Worm (Caenorhabditis elegans) whole organism, L3 larva: ENCODE results near the gene bgnt-1.5.

ENCODE experiments used
- R02D3.7 ChIP-seq: fragments of 150-350 bp; optimal IDR thresholded peaks from 2 replicates; lab custom pipeline; 2014; ENCODE audit warnings: missing biosample characterization, missing genetic modification characterization
- ZK546.5 ChIP-seq: sonication (generic microtip); optimal IDR thresholded peaks from 2 replicates; lab custom pipeline; 2017; ENCODE audit warnings: missing biosample characterization, missing genetic modification characterization
- aly-2 ChIP-seq: fragments of 150-350 bp; optimal IDR thresholded peaks from 2 replicates; lab custom pipeline; 2014; ENCODE audit warnings: missing biosample characterization, missing genetic modification characterization
- ceh-16 ChIP-seq: sonication (generic microtip); optimal IDR thresholded peaks from 2 replicates; lab custom pipeline; 2017; ENCODE audit warnings: missing biosample characterization, missing genetic modification characterization
- ceh-28 ChIP-seq: fragments of 150-350 bp; optimal IDR thresholded peaks from 2 replicates; lab custom pipeline; 2014; ENCODE audit warnings: missing biosample characterization, missing genetic modification reagents, missing genetic modification characterization
- ceh-82 ChIP-seq: fragments of 150-350 bp; optimal IDR thresholded peaks from 2 replicates; lab custom pipeline; 2014; ENCODE audit warnings: missing biosample characterization, missing genetic modification characterization
- daf-12 ChIP-seq: fragments of 150-350 bp; optimal IDR thresholded peaks from 2 replicates; lab custom pipeline; 2014; ENCODE audit warnings: missing biosample characterization, missing genetic modification reagents, missing genetic modification characterization
- egl-27 ChIP-seq: sonication (generic microtip); optimal IDR thresholded peaks from 4 replicates; lab custom pipeline; 2017; ENCODE audit warnings: missing biosample characterization, missing genetic modification reagents, missing genetic modification characterization
- egl-5 ChIP-seq: fragments of 150-350 bp; optimal IDR thresholded peaks from 2 replicates; lab custom pipeline; 2017; ENCODE audit warnings: missing biosample characterization, missing genetic modification reagents, missing genetic modification characterization, inconsistent platforms
- elt-1 ChIP-seq: fragments of 150-350 bp; optimal IDR thresholded peaks from 2 replicates; lab custom pipeline; 2014; ENCODE audit warnings: missing biosample characterization, missing genetic modification characterization
- elt-2 ChIP-seq: sonication (generic microtip); optimal IDR thresholded peaks from 2 replicates; lab custom pipeline; 2016; ENCODE audit warnings: missing genetic modification reagents, mild to moderate bottlenecking, missing genetic modification characterization, missing compliant biosample characterization
- elt-3 ChIP-seq, 3 experiments: fragments of 150-350 bp in 1 of 3; sonication (generic microtip) in 2 of 3; optimal IDR thresholded peaks; 2 replicates in 2 of 3; 4 replicates in 1 of 3; lab custom pipeline; 2014 to 2017; ENCODE audit warnings: missing biosample characterization in 3 of 3, missing genetic modification characterization in 3 of 3
- eor-1 ChIP-seq, 2 experiments: fragments of 150-350 bp; optimal IDR thresholded peaks; 2 replicates each; lab custom pipeline; 2014 to 2018; ENCODE audit warnings: missing biosample characterization in 2 of 2, missing genetic modification characterization in 2 of 2
- fkh-10 ChIP-seq: sonication (generic microtip); optimal IDR thresholded peaks from 2 replicates; lab custom pipeline; 2017; ENCODE audit warnings: missing biosample characterization, missing genetic modification reagents, missing genetic modification characterization
- fkh-2 ChIP-seq: fragments of 150-350 bp; optimal IDR thresholded peaks from 2 replicates; lab custom pipeline; 2014; ENCODE audit warnings: missing biosample characterization, missing genetic modification reagents, missing genetic modification characterization
- fos-1 ChIP-seq: fragments of 150-350 bp; optimal IDR thresholded peaks from 2 replicates; lab custom pipeline; 2014; ENCODE audit warnings: missing biosample characterization, missing genetic modification characterization
- hmg-11 ChIP-seq: sonication (generic microtip); optimal IDR thresholded peaks from 2 replicates; lab custom pipeline; 2016; ENCODE audit warnings: missing genetic modification characterization, missing compliant biosample characterization
- jun-1 ChIP-seq: fragments of 150-350 bp; optimal IDR thresholded peaks from 2 replicates; lab custom pipeline; 2014; ENCODE audit warnings: missing biosample characterization, missing genetic modification reagents, missing genetic modification characterization
- lin-15B ChIP-seq: fragments of 150-350 bp; optimal IDR thresholded peaks from 2 replicates; lab custom pipeline; 2014; ENCODE audit warnings: missing biosample characterization, missing genetic modification characterization
- lin-39 ChIP-seq: fragments of 150-350 bp; optimal IDR thresholded peaks from 2 replicates; lab custom pipeline; 2018; ENCODE audit warnings: missing biosample characterization, missing genetic modification reagents, missing genetic modification characterization
- lsy-12 ChIP-seq: sonication (generic microtip); optimal IDR thresholded peaks from 2 replicates; lab custom pipeline; 2016; ENCODE audit warnings: mild to moderate bottlenecking, missing genetic modification characterization, missing compliant biosample characterization
- mdl-1 ChIP-seq: fragments of 150-350 bp; optimal IDR thresholded peaks from 2 replicates; lab custom pipeline; 2014; ENCODE audit warnings: missing biosample characterization, missing genetic modification characterization
- mml-1 ChIP-seq: fragments of 150-350 bp; sonication (generic microtip); optimal IDR thresholded peaks from 3 replicates; lab custom pipeline; 2014; ENCODE audit warnings: missing biosample characterization, missing genetic modification characterization
- nfya-1 ChIP-seq: sonication (generic microtip); optimal IDR thresholded peaks from 2 replicates; lab custom pipeline; 2017; ENCODE audit warnings: missing genetic modification characterization, mild to moderate bottlenecking, missing compliant biosample characterization, antibody characterized with exemption, moderate library complexity; ENCODE audit not compliant: insufficient read depth
- nhr-11 ChIP-seq: fragments of 150-350 bp; optimal IDR thresholded peaks from 2 replicates; lab custom pipeline; 2014; ENCODE audit warnings: missing biosample characterization, missing genetic modification characterization
- nhr-12 ChIP-seq: fragments of 150-350 bp; optimal IDR thresholded peaks from 2 replicates; lab custom pipeline; 2014; ENCODE audit warnings: missing biosample characterization, missing genetic modification characterization
- nhr-23 ChIP-seq: fragments of 150-350 bp; optimal IDR thresholded peaks from 2 replicates; lab custom pipeline; 2014; ENCODE audit warnings: missing biosample characterization, missing genetic modification reagents, missing genetic modification characterization
- nhr-237 ChIP-seq: fragments of 150-350 bp; optimal IDR thresholded peaks from 2 replicates; lab custom pipeline; 2014; ENCODE audit warnings: missing biosample characterization, missing genetic modification characterization
- nhr-25 ChIP-seq: sonication (generic microtip); optimal IDR thresholded peaks from 2 replicates; lab custom pipeline; 2017; ENCODE audit warnings: missing biosample characterization, missing genetic modification characterization
- nhr-28 ChIP-seq: fragments of 150-350 bp; optimal IDR thresholded peaks from 2 replicates; lab custom pipeline; 2014; ENCODE audit warnings: missing biosample characterization, missing genetic modification characterization
- nhr-43 ChIP-seq: sonication (generic microtip); optimal IDR thresholded peaks from 2 replicates; lab custom pipeline; 2016; ENCODE audit warnings: mild to moderate bottlenecking, missing genetic modification characterization, missing compliant biosample characterization; ENCODE audit not compliant: poor library complexity, severe bottlenecking
- nhr-67 ChIP-seq: fragments of 150-350 bp; optimal IDR thresholded peaks from 2 replicates; lab custom pipeline; 2014; ENCODE audit warnings: missing biosample characterization, missing genetic modification characterization
- nhr-76 ChIP-seq: fragments of 150-350 bp; sonication (generic microtip); optimal IDR thresholded peaks from 5 replicates; lab custom pipeline; 2014; ENCODE audit warnings: missing biosample characterization, missing genetic modification characterization
- nhr-77 ChIP-seq: fragments of 150-350 bp; optimal IDR thresholded peaks from 2 replicates; lab custom pipeline; 2014; ENCODE audit warnings: missing biosample characterization, missing genetic modification characterization
- pha-4 ChIP-seq: fragments of 150-350 bp; optimal IDR thresholded peaks from 2 replicates; lab custom pipeline; 2014; ENCODE audit warnings: missing biosample characterization, missing genetic modification reagents, missing genetic modification characterization
- pqm-1 ChIP-seq: fragments of 150-350 bp; optimal IDR thresholded peaks from 2 replicates; lab custom pipeline; 2017; ENCODE audit warnings: missing biosample characterization, missing genetic modification characterization, inconsistent platforms
- sea-2 ChIP-seq: fragments of 150-350 bp; sonication (generic microtip); optimal IDR thresholded peaks from 4 replicates; lab custom pipeline; 2014; ENCODE audit warnings: missing biosample characterization, missing genetic modification reagents, missing genetic modification characterization
- skn-1 ChIP-seq: fragments of 150-350 bp; optimal IDR thresholded peaks from 2 replicates; lab custom pipeline; 2014; ENCODE audit warnings: missing biosample characterization, missing genetic modification characterization
- snpc-4 ChIP-seq: fragments of 150-350 bp; optimal IDR thresholded peaks from 2 replicates; lab custom pipeline; 2014; ENCODE audit warnings: missing biosample characterization, missing genetic modification characterization
- tbx-2 ChIP-seq: sonication (generic microtip); optimal IDR thresholded peaks from 2 replicates; lab custom pipeline; 2016; ENCODE audit warnings: mild to moderate bottlenecking, missing genetic modification characterization, missing compliant biosample characterization
- unc-39 ChIP-seq: sonication (generic microtip); optimal IDR thresholded peaks from 4 replicates; lab custom pipeline; 2017; ENCODE audit warnings: missing biosample characterization, missing genetic modification characterization
- unc-62 ChIP-seq: fragments of 150-350 bp; sonication (generic microtip); optimal IDR thresholded peaks from 4 replicates; lab custom pipeline; 2014; ENCODE audit warnings: missing biosample characterization, missing genetic modification reagents, missing genetic modification characterization
- ztf-11 ChIP-seq: fragments of 150-350 bp; optimal IDR thresholded peaks from 2 replicates; lab custom pipeline; 2014; ENCODE audit warnings: missing biosample characterization, missing genetic modification characterization
- ztf-4 ChIP-seq: fragments of 150-350 bp; optimal IDR thresholded peaks from 2 replicates; lab custom pipeline; 2014; ENCODE audit warnings: missing biosample characterization, missing genetic modification characterization

bgnt-1.5 gene

ce11 chrX:13227778-13228177, 4.4 kb downstream of the bgnt-1.5 start:
- TF ChIP-seq ztf-4 (tag; lab: Kevin White, UChicago), result no peak
- TF ChIP-seq nhr-43 (tag; lab: Kevin White, UChicago), result no peak
- TF ChIP-seq nhr-77 (tag; lab: Kevin White, UChicago), result no peak
- no peak for TF ChIP-seq nfya-1 (tag; lab: Kevin White, UChicago)
- TF ChIP-seq nhr-12 (tag; lab: Kevin White, UChicago), result no peak
- no peak for TF ChIP-seq unc-62
- no peak for TF ChIP-seq elt-1 (tag; lab: Kevin White, UChicago)
- TF ChIP-seq egl-27 (tag; lab: Kevin White, UChicago), result no peak
- no peak for TF ChIP-seq mml-1 (tag; lab: Kevin White, UChicago)
- no peak for TF ChIP-seq sea-2 (GFP tag; lab: Kevin White, UChicago)
- TF ChIP-seq aly-2 (tag; lab: Kevin White, UChicago), result no peak
- no peak for TF ChIP-seq lin-15B (tag; lab: Kevin White, UChicago)
- TF ChIP-seq elt-3 (tag; optimal IDR thresholded peaks at IDR 0.05; lab: Kevin White, UChicago), result no peak
- no peak for TF ChIP-seq R02D3.7 (tag; lab: Kevin White, UChicago)
- TF ChIP-seq ztf-11 (tag; lab: Kevin White, UChicago), result no peak
- TF ChIP-seq pqm-1 (tag; lab: Kevin White, UChicago), result no peak
- TF ChIP-seq ZK546.5 (tag; lab: Kevin White, UChicago), result no peak
- no peak for TF ChIP-seq daf-12 (tag; lab: Kevin White, UChicago)
- no peak for TF ChIP-seq ceh-82 (tag; lab: Kevin White, UChicago)

- no peak for TF ChIP-seq unc-62
- TF ChIP-seq nhr-28 (tag; lab: Kevin White, UChicago), result no peak
- TF ChIP-seq unc-39 (tag; lab: Kevin White, UChicago), result no peak
- no peak for TF ChIP-seq tbx-2 (tag; lab: Kevin White, UChicago)
- no peak for TF ChIP-seq fos-1 (tag; lab: Kevin White, UChicago)
- no peak for TF ChIP-seq nhr-23 (tag; lab: Kevin White, UChicago)
- TF ChIP-seq ceh-28 (tag; lab: Kevin White, UChicago), result peak; percentile 64
- no peak for TF ChIP-seq jun-1 (tag; lab: Kevin White, UChicago)
- no peak for TF ChIP-seq mdl-1 (tag; lab: Kevin White, UChicago)
- no peak for TF ChIP-seq ztf-4 (tag; lab: Kevin White, UChicago)
- peak; percentile 11 for TF ChIP-seq nhr-25 (tag; lab: Kevin White, UChicago)
- TF ChIP-seq nhr-76 (tag; lab: Kevin White, UChicago), result no peak
- TF ChIP-seq lin-39, result no peak
- no peak for TF ChIP-seq nfya-1 (tag; lab: Kevin White, UChicago)
- TF ChIP-seq fkh-10 (GFP tag; lab: Kevin White, UChicago), result no peak
- TF ChIP-seq ceh-16 (tag; lab: Kevin White, UChicago), result no peak
- no peak for TF ChIP-seq nhr-77 (tag; lab: Kevin White, UChicago)
- no peak for TF ChIP-seq egl-5
- TF ChIP-seq eor-1 (tag; optimal IDR thresholded peaks at IDR 0.05; lab: Kevin White, UChicago), result no peak
- no peak for TF ChIP-seq aly-2 (tag; lab: Kevin White, UChicago)
- peak; percentile 1 for TF ChIP-seq elt-2 (tag; lab: Kevin White, UChicago)
- no peak for TF ChIP-seq skn-1 (tag; lab: Kevin White, UChicago)
- TF ChIP-seq pqm-1 (tag; lab: Kevin White, UChicago), result no peak
- TF ChIP-seq ztf-11 (tag; lab: Kevin White, UChicago), result no peak
Measured at ce11 chrX:13226614-13227096, 5.5 kb downstream of the bgnt-1.5 start, which contains the start of gene skr-21. Gene skr-21 (minus strand): TSS chrX:13226664.

ce11 chrX:13225111-13225905, 6.9 kb downstream of the bgnt-1.5 start:
- TF ChIP-seq nhr-67 (tag; lab: Kevin White, UChicago) (no peak), snpc-4 (peak; percentile 8), aly-2 (tag; lab: Kevin White, UChicago) (no peak), lsy-12 (tag; lab: Kevin White, UChicago) (no peak), tbx-2 (tag; lab: Kevin White, UChicago) (no peak), nhr-11 (tag; lab: Kevin White, UChicago) (no peak), ceh-28 (tag; lab: Kevin White, UChicago) (peak; percentile 3), nhr-23 (tag; lab: Kevin White, UChicago) (no peak), hmg-11 (tag; lab: Kevin White, UChicago) (peak; percentile 32), ceh-16 (tag; lab: Kevin White, UChicago) (no peak), mdl-1 (tag; lab: Kevin White, UChicago) (no peak), elt-2 (tag; lab: Kevin White, UChicago) (peak; percentile 73), jun-1 (tag; lab: Kevin White, UChicago) (peak; percentile 7), pqm-1 (tag; lab: Kevin White, UChicago) (peak; percentile 22), lin-39 (peak; percentile 39), fkh-2 (no peak), R02D3.7 (tag; lab: Kevin White, UChicago) (no peak), eor-1 (tag; optimal IDR thresholded peaks at IDR 0.05; lab: Kevin White, UChicago) (no peak), nfya-1 (tag; lab: Kevin White, UChicago) (peak; percentile 37), egl-5 (no peak), lin-15B (tag; lab: Kevin White, UChicago) (no peak), nhr-237 (tag; lab: Kevin White, UChicago) (no peak), elt-3 (tag; optimal IDR thresholded peaks at IDR 0.05; lab: Kevin White, UChicago) (no peak), sea-2 (GFP tag; lab: Kevin White, UChicago) (no peak), pha-4 (tag; lab: Kevin White, UChicago) (peak; percentile 41), elt-1 (tag; lab: Kevin White, UChicago) (no peak)
